Worm (Caenorhabditis elegans): ENCODE results near the gene K08H10.6.
"Not testable (repeated sequence)": the region's sequence is repeated elsewhere in the genome, so short reads cannot be mapped to it uniquely, and the experiment has no call there.

The K08H10.6 gene

DNA sequence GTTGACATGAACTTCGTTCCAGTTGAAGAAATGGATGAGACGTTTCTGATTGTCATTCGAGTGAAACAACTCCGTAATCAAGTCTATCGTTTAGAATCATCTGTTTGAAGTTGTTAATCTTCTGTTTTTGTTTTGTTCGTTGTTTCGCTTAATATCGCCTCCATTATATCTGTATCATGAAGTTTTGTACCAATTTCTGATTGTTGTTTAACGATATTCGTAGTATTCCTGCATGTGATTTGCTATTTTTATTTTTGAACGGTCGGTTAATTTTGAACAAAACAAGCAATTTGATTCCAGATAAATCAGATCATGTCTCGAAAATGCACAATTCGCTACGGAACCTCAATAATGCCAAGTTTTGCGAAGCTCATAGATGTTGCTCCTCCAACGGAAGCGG, 13.1 kb downstream of the K08H10.6 start, which contains the start of gene C27H6.9:
C27H6.9 (plus strand) TSS at position 301 of the 400 bp plus-strand sequence.
- no peak for TF ChIP-seq mep-1 (tag; optimal IDR thresholded peaks at IDR 0.05)
- no peak for TF ChIP-seq zip-11 (GFP tag; IDR thresholded peaks at IDR 0.05)
- no peak for TF ChIP-seq lir-3 (tag; optimal IDR thresholded peaks at IDR 0.05)
- no peak for TF ChIP-seq unc-130 (GFP tag; optimal IDR thresholded peaks at IDR 0.05)
- TF ChIP-seq hlh-11 (tag; optimal IDR thresholded peaks at IDR 0.05): no peak
- TF ChIP-seq nhr-6 (tag; optimal IDR thresholded peaks at IDR 0.05): no peak
- no peak for TF ChIP-seq dmd-6 (GFP tag; IDR thresholded peaks at IDR 0.05)
- TF ChIP-seq nhr-111 (GFP tag; optimal IDR thresholded peaks at IDR 0.05): no peak
- TF ChIP-seq snpc-1.2 (GFP tag; IDR thresholded peaks at IDR 0.05): no peak

- peak; percentile 65; the same call in 1 of the 2 replicates for TF ChIP-seq php-3 (GFP tag; IDR thresholded peaks at IDR 0.05)
- TF ChIP-seq ceh-44 (GFP tag; IDR thresholded peaks at IDR 0.05): peak; percentile 75
- peak; percentile 16 for TF ChIP-seq nhr-77 (tag; optimal IDR thresholded peaks at IDR 0.05)
- TF ChIP-seq D1046.2 (GFP tag; IDR thresholded peaks at IDR 0.05): 0 out of 2 replicates have a peak, but pooled peaks have one; percentile 27
- peak; percentile 0 to 4 for TF ChIP-seq mdl-1 (tag; optimal IDR thresholded peaks at IDR 0.05)
- peak; percentile 91 for TF ChIP-seq lin-38 (GFP tag; IDR thresholded peaks at IDR 0.05)
- TF ChIP-seq ZK337.2 (GFP tag; IDR thresholded peaks at IDR 0.05): 0 out of 2 replicates have a peak, but pooled peaks have one; percentile 22
- peak; percentile 37 for TF ChIP-seq zfp-2 (tag; optimal IDR thresholded peaks at IDR 0.05)
- peak in 1 of 2 experiments; percentile 1 for TF ChIP-seq hif-1 (tag; optimal IDR thresholded peaks at IDR 0.05)
- TF ChIP-seq mdt-29 (GFP tag; IDR thresholded peaks at IDR 0.05): peak; percentile 64; the same call in 1 of the 2 replicates
- TF ChIP-seq dve-1 (tag; optimal IDR thresholded peaks at IDR 0.05; ENCODE audit: insufficient read depth): peak; percentile 88
- peak; percentile 54; the same call in 1 of the 2 replicates for TF ChIP-seq arid-1 (GFP tag; conservative IDR thresholded peaks at IDR 0.05)
- TF ChIP-seq nhr-28 (tag; optimal IDR thresholded peaks at IDR 0.05): peak; percentile 50
- peak; percentile 51; the same call in 1 of the 2 replicates for TF ChIP-seq set-16 (GFP tag; IDR thresholded peaks at IDR 0.05)
- TF ChIP-seq Y48G9A.11 (GFP tag; IDR thresholded peaks at IDR 0.05): 0 out of 2 replicates have a peak, but pooled peaks have one; percentile 32
- peak; percentile 63 for TF ChIP-seq dpl-1 (GFP tag; optimal IDR thresholded peaks at IDR 0.05)
- TF ChIP-seq lsy-2 (tag; optimal IDR thresholded peaks at IDR 0.05): peak in 1 of 2 experiments; percentile 73
- peak; percentile 93 for TF ChIP-seq hmg-1.1 (GFP tag; IDR thresholded peaks at IDR 0.05)
- peak; percentile 67 for TF ChIP-seq unc-130 (GFP tag; optimal IDR thresholded peaks at IDR 0.05)
- TF ChIP-seq mes-2 (tag; optimal IDR thresholded peaks at IDR 0.05; ENCODE audit: poor library complexity, severe bottlenecking): peak; percentile 75
- peak; percentile 78; the same call in 1 of the 2 replicates for TF ChIP-seq nhr-42 (GFP tag; IDR thresholded peaks at IDR 0.05)
- TF ChIP-seq mep-1 (tag; optimal IDR thresholded peaks at IDR 0.05): peak; percentile 88
- peak; percentile 67 for TF ChIP-seq hlh-11 (tag; optimal IDR thresholded peaks at IDR 0.05)
- peak; percentile 36 for TF ChIP-seq F37D6.2 (tag; optimal IDR thresholded peaks at IDR 0.05)
- peak; percentile 57; the same call in 1 of the 2 replicates for TF ChIP-seq lin-1 (GFP tag; IDR thresholded peaks at IDR 0.05)
- peak; percentile 58 for TF ChIP-seq nhr-102 (tag; optimal IDR thresholded peaks at IDR 0.05)
- peak; percentile 40 for TF ChIP-seq aha-1 (tag)
- peak; percentile 38 for TF ChIP-seq nhr-25 (tag; optimal IDR thresholded peaks at IDR 0.05; ENCODE audit: borderline replicate concordance, insufficient read depth)
- TF ChIP-seq jun-1 (tag; optimal IDR thresholded peaks at IDR 0.05): peak; percentile 15
- TF ChIP-seq hlh-30 (tag; optimal IDR thresholded peaks at IDR 0.05; ENCODE audit: insufficient read depth): peak; percentile 63
- TF ChIP-seq pha-4 (GFP tag; IDR thresholded peaks at IDR 0.05): peak; percentile 90
- not testable (repeated sequence) for TF ChIP-seq pha-4 (tag; optimal IDR thresholded peaks at IDR 0.05)
- TF ChIP-seq vab-7 (GFP tag; IDR thresholded peaks at IDR 0.05): peak; percentile 77
- 0 out of 2 replicates have a peak, but pooled peaks have one; percentile 38 for TF ChIP-seq lin-29 (GFP tag; IDR thresholded peaks at IDR 0.05)
- peak; percentile 45 for TF ChIP-seq mxl-3 (GFP tag; optimal IDR thresholded peaks at IDR 0.05)
- TF ChIP-seq dmd-8 (GFP tag; IDR thresholded peaks at IDR 0.05): peak; percentile 57; the same call in 1 of the 2 replicates
- 0 out of 2 replicates have a peak, but pooled peaks have one; percentile 29 for TF ChIP-seq lim-7 (GFP tag; IDR thresholded peaks at IDR 0.05)
- peak; percentile 59 for TF ChIP-seq nhr-48 (tag; optimal IDR thresholded peaks at IDR 0.05)
- TF ChIP-seq lin-13 (GFP tag; optimal IDR thresholded peaks at IDR 0.05): peak; percentile 73
Measured at ce11 chrV:9980731-9981483, 14.8 kb downstream of the K08H10.6 start, which contains the start of the genes ruvb-1 and tofu-1. Gene ruvb-1, minus strand, starts transcription at chrV:9980802. Gene tofu-1, plus strand, starts transcription at chrV:9981147.
